Worm (Caenorhabditis elegans) whole organism, late embryonic: ENCODE data around the gene ZK666.11.

Experiments
- ama-1 ChIP-seq: fragments of 150-350 bp; optimal IDR thresholded peaks from 2 replicates; lab custom pipeline; 2014
- hlh-30 ChIP-seq: sonication (generic microtip); optimal IDR thresholded peaks from 2 replicates; lab custom pipeline; 2017; ENCODE audit warnings: antibody characterized with exemption, missing genetic modification characterization, missing compliant biosample characterization; ENCODE audit not compliant: insufficient read depth
- pha-4 ChIP-seq: fragments of 150-350 bp; optimal IDR thresholded peaks from 2 replicates; lab custom pipeline; 2018; ENCODE audit warnings: missing biosample characterization, missing genetic modification reagents, missing genetic modification characterization

DNA sequence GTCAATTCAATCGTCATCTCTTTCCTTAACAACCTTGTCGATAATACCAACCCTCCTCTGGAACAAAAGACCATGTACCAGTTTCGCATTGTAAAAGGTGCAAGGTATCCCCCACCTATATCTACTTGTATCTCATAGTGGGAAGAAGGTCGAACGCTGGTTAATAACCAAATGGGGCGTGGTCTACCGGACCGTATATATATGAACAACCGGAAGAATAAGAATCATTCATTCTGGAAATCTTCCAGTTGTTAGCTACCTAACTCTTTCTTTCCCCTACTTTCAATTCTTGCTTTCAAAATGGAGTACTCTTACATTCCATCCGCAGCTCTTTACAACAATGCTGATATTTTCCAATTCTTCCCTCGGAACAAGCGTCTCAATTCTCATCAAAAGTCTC is 21.1 kb upstream of the ZK666.11 start, which contains the start of gene ZK673.5:
- TF ChIP-seq pha-4 = no peak
- no peak for TF ChIP-seq hlh-30 (tag; lab: Kevin White, UChicago)
- no peak for TF ChIP-seq ama-1
